Worm (Caenorhabditis elegans) whole organism, midembryonic: ENCODE results near the gene C03G6.6.

ENCODE experiments used
- T22C8.4 ChIP-seq: fragments of 200-800 bp; sonication (Bioruptor generic); IDR thresholded peaks from 2 replicates; pipeline ENCODE4 v1.3.6; 2022; ENCODE audit warnings: missing genetic modification characterization, missing compliant biosample characterization
- cog-1 ChIP-seq: sonication (generic microtip); optimal IDR thresholded peaks from 2 replicates; lab custom pipeline; 2016; ENCODE audit warnings: missing genetic modification characterization, missing compliant biosample characterization
- flt-1 ChIP-seq: fragments of 200-800 bp; sonication (Bioruptor generic); IDR thresholded peaks from 2 replicates; pipeline ENCODE4 v1.3.6; 2022; ENCODE audit warnings: missing genetic modification characterization, missing compliant biosample characterization
- klf-2 ChIP-seq: fragments of 200-800 bp; sonication (Bioruptor generic); conservative IDR thresholded peaks from 2 replicates; pipeline ENCODE4 v1.3.6; 2022; ENCODE audit warnings: missing genetic modification reagents, missing genetic modification characterization, missing compliant biosample characterization
- med-1 ChIP-seq: sonication (generic microtip); optimal IDR thresholded peaks from 2 replicates; lab custom pipeline; 2017; ENCODE audit warnings: missing genetic modification characterization, mild to moderate bottlenecking, missing compliant biosample characterization, antibody characterized with exemption, missing genetic modification reagents; ENCODE audit not compliant: insufficient read depth
- ref-1 ChIP-seq: fragments of 200-800 bp; sonication (Bioruptor generic); conservative IDR thresholded peaks from 2 replicates; pipeline ENCODE4 v1.3.6; 2022; ENCODE audit warnings: missing genetic modification reagents, missing genetic modification characterization, missing compliant biosample characterization
- tab-1 ChIP-seq: fragments of 200-800 bp; sonication (Bioruptor generic); IDR thresholded peaks from 2 replicates; pipeline ENCODE4 v1.3.6; 2022; ENCODE audit warnings: missing genetic modification characterization, missing compliant biosample characterization
- ztf-23 ChIP-seq: fragments of 200-800 bp; sonication (Bioruptor generic); IDR thresholded peaks from 2 replicates; pipeline ENCODE4 v1.3.6; 2022; ENCODE audit warnings: missing genetic modification reagents, missing genetic modification characterization, missing compliant biosample characterization
- ztf-29 ChIP-seq: fragments of 200-800 bp; sonication (Bioruptor generic); IDR thresholded peaks from 2 replicates; pipeline ENCODE4 v1.3.6; 2022; ENCODE audit warnings: missing genetic modification reagents, missing genetic modification characterization, missing compliant biosample characterization

C03G6.6 gene

ce11 chrV:7389771-7390170 is 32.5 kb downstream of the C03G6.6 start, which contains the start of gene C02H6.1:
C02H6.1 (minus strand) TSS chrV:7389871.
- no peak for TF ChIP-seq tab-1 (GFP tag; lab: Robert Waterston, UW)
- no peak for TF ChIP-seq ztf-29
- no peak for TF ChIP-seq ref-1 (GFP tag; lab: Robert Waterston, UW)
- TF ChIP-seq med-1 (GFP tag; lab: Kevin White, UChicago) = no peak
- no peak for TF ChIP-seq T22C8.4 (GFP tag; lab: Robert Waterston, UW)
- TF ChIP-seq ztf-23 (GFP tag; lab: Robert Waterston, UW) = no peak
- TF ChIP-seq flt-1 = no peak
- TF ChIP-seq klf-2 (GFP tag; lab: Robert Waterston, UW) = no peak
- TF ChIP-seq cog-1 (tag; lab: Kevin White, UChicago) = no peak

- no peak for TF ChIP-seq ztf-23 (GFP tag; lab: Robert Waterston, UW)
- no peak for TF ChIP-seq med-1 (GFP tag; lab: Kevin White, UChicago)
- no peak for TF ChIP-seq tab-1 (GFP tag; lab: Robert Waterston, UW)
- TF ChIP-seq ztf-29 = no peak
- no peak for TF ChIP-seq flt-1
- no peak for TF ChIP-seq klf-2 (GFP tag; lab: Robert Waterston, UW)
- TF ChIP-seq cog-1 (tag; lab: Kevin White, UChicago) = no peak
- TF ChIP-seq ref-1 (GFP tag; lab: Robert Waterston, UW) = no peak
- no peak for TF ChIP-seq T22C8.4 (GFP tag; lab: Robert Waterston, UW)
Measured at ce11 chrV:7391933-7392332, 34.7 kb downstream of the C03G6.6 start, which contains the start of gene fbxa-105. fbxa-105 (minus strand) TSS chrV:7392029.

- TF ChIP-seq flt-1 = no peak
- no peak for TF ChIP-seq med-1 (GFP tag; lab: Kevin White, UChicago)
- TF ChIP-seq T22C8.4 (GFP tag; lab: Robert Waterston, UW) = no peak
- no peak for TF ChIP-seq klf-2 (GFP tag; lab: Robert Waterston, UW)
- no peak for TF ChIP-seq cog-1 (tag; lab: Kevin White, UChicago)
- no peak for TF ChIP-seq tab-1 (GFP tag; lab: Robert Waterston, UW)
- TF ChIP-seq ref-1 (GFP tag; lab: Robert Waterston, UW) = no peak
- no peak for TF ChIP-seq ztf-23 (GFP tag; lab: Robert Waterston, UW)
- no peak for TF ChIP-seq ztf-29
Measured at ce11 chrV:7395359-7395758, 38.1 kb downstream of the C03G6.6 start, which contains the start of gene srx-9. srx-9 (minus strand) TSS chrV:7395459.

- TF ChIP-seq ztf-29 (no peak), flt-1 (no peak), tab-1 (GFP tag; lab: Robert Waterston, UW) (no peak), klf-2 (GFP tag; lab: Robert Waterston, UW) (no peak), med-1 (GFP tag; lab: Kevin White, UChicago) (no peak), cog-1 (tag; lab: Kevin White, UChicago) (no peak), ztf-23 (GFP tag; lab: Robert Waterston, UW) (no peak), ref-1 (GFP tag; lab: Robert Waterston, UW) (no peak), T22C8.4 (GFP tag; lab: Robert Waterston, UW) (no peak)
Measured at ce11 chrV:7399202-7399601, 42.0 kb downstream of the C03G6.6 start, which contains the start of gene gst-41. gst-41 (minus strand) TSS chrV:7399302.

ce11 chrV:7400095-7400494 is 42.9 kb downstream of the C03G6.6 start, which contains the start of gene cnc-9:
cnc-9 (minus strand) TSS chrV:7400195.
- TF ChIP-seq T22C8.4 (GFP tag; lab: Robert Waterston, UW) (no peak), flt-1 (no peak), tab-1 (GFP tag; lab: Robert Waterston, UW) (no peak), cog-1 (tag; lab: Kevin White, UChicago) (no peak), med-1 (GFP tag; lab: Kevin White, UChicago) (no peak), klf-2 (GFP tag; lab: Robert Waterston, UW) (no peak), ztf-29 (no peak)

ce11 chrV:7400588-7400987 is 43.4 kb downstream of the C03G6.6 start, which contains the start of gene srx-60:
srx-60 (plus strand) TSS chrV:7400888.
- TF ChIP-seq T22C8.4 (GFP tag; lab: Robert Waterston, UW) (no peak), med-1 (GFP tag; lab: Kevin White, UChicago) (no peak), klf-2 (GFP tag; lab: Robert Waterston, UW) (no peak), ref-1 (GFP tag; lab: Robert Waterston, UW) (no peak), ztf-29 (no peak), flt-1 (no peak), cog-1 (tag; lab: Kevin White, UChicago) (no peak), tab-1 (GFP tag; lab: Robert Waterston, UW) (no peak), ztf-23 (GFP tag; lab: Robert Waterston, UW) (no peak)

- TF ChIP-seq T22C8.4 (GFP tag; lab: Robert Waterston, UW) = no peak
- TF ChIP-seq klf-2 (GFP tag; lab: Robert Waterston, UW) = no peak
- no peak for TF ChIP-seq flt-1
- no peak for TF ChIP-seq ztf-23 (GFP tag; lab: Robert Waterston, UW)
- TF ChIP-seq ref-1 (GFP tag; lab: Robert Waterston, UW) = no peak
- TF ChIP-seq ztf-29 = no peak
- no peak for TF ChIP-seq cog-1 (tag; lab: Kevin White, UChicago)
- no peak for TF ChIP-seq tab-1 (GFP tag; lab: Robert Waterston, UW)
- TF ChIP-seq med-1 (GFP tag; lab: Kevin White, UChicago) = no peak
Measured at ce11 chrV:7402355-7402754, 45.1 kb downstream of the C03G6.6 start, which contains the start of gene srj-13. srj-13 (plus strand) TSS chrV:7402655.

ce11 chrV:7403501-7403900 is 46.3 kb downstream of the C03G6.6 start:
- TF ChIP-seq ref-1 (GFP tag; lab: Robert Waterston, UW) = no peak
- TF ChIP-seq flt-1 = no peak
- no peak for TF ChIP-seq klf-2 (GFP tag; lab: Robert Waterston, UW)
- TF ChIP-seq cog-1 (tag; lab: Kevin White, UChicago) = no peak
- no peak for TF ChIP-seq T22C8.4 (GFP tag; lab: Robert Waterston, UW)
- no peak for TF ChIP-seq ztf-29
- TF ChIP-seq tab-1 (GFP tag; lab: Robert Waterston, UW) = no peak
- TF ChIP-seq ztf-23 (GFP tag; lab: Robert Waterston, UW) = no peak
- no peak for TF ChIP-seq med-1 (GFP tag; lab: Kevin White, UChicago)

- no peak for TF ChIP-seq med-1 (GFP tag; lab: Kevin White, UChicago)
Measured at ce11 chrV:7408520-7408919, 51.3 kb downstream of the C03G6.6 start, which contains the start of gene srt-6. srt-6 (minus strand) TSS chrV:7408814.
